Worm (Caenorhabditis elegans) whole organism, early embryonic: ENCODE results near the gene srxa-19.

Source experiments
- B0310.2 ChIP-seq: sonication (generic microtip); optimal IDR thresholded peaks from 2 replicates; lab custom pipeline; 2016; ENCODE audit warnings: mild to moderate bottlenecking, missing genetic modification characterization, missing compliant biosample characterization
- F13C5.2 ChIP-seq: sonication (generic microtip); optimal IDR thresholded peaks from 2 replicates; lab custom pipeline; 2017; ENCODE audit warnings: mild to moderate bottlenecking, missing genetic modification characterization, inconsistent platforms, missing compliant biosample characterization
- aly-1 ChIP-seq: sonication (generic microtip); optimal IDR thresholded peaks from 2 replicates; lab custom pipeline; 2016; ENCODE audit warnings: missing genetic modification characterization, missing compliant biosample characterization
- ama-1 ChIP-seq: fragments of 150-350 bp; optimal IDR thresholded peaks from 2 replicates; lab custom pipeline; 2014
- ceh-36 ChIP-seq: sonication (generic microtip); optimal IDR thresholded peaks from 2 replicates; lab custom pipeline; 2016; ENCODE audit warnings: missing genetic modification characterization, inconsistent platforms, missing compliant biosample characterization
- hnd-1 ChIP-seq: sonication (generic microtip); optimal IDR thresholded peaks from 2 replicates; lab custom pipeline; 2016; ENCODE audit warnings: missing genetic modification characterization, missing compliant biosample characterization
- pes-1 ChIP-seq: fragments of 200-800 bp; sonication (Bioruptor generic); IDR thresholded peaks from 2 replicates; pipeline ENCODE4 v1.3.6; 2022; ENCODE audit warnings: missing genetic modification reagents, missing genetic modification characterization, missing compliant biosample characterization
- sea-1 ChIP-seq: fragments of 200-800 bp; sonication (Bioruptor generic); conservative IDR thresholded peaks from 2 replicates; pipeline ENCODE4 v1.3.6; 2022; ENCODE audit warnings: missing genetic modification characterization, missing compliant biosample characterization

srxa-19 gene

DNA sequence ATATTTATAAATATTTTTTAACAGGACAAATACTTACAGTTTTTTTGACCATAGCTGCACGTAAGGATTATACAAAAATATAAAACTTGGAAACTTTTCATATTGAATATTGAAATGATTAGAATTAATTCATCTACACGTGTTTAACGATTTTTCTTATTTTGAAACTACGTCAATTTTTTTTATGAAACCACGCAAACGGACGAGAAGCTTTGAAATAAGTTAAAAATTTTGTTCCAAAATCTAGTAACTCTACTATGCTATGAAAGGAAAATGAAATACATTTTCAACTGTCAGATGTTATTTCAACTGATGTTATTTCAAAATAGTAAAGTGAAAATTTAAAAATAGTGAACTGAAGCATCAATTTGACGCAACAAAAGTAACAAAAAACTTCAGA is 48.8 kb downstream of the srxa-19 start, which contains the start of gene F57A8.6:
F57A8.6 (minus strand) TSS at position 101 of the 400 bp plus-strand sequence.
- TF ChIP-seq aly-1 (tag; lab: Kevin White, UChicago), result no peak
- TF ChIP-seq F13C5.2 (tag; lab: Kevin White, UChicago), result no peak
- no peak for TF ChIP-seq ceh-36 (tag; lab: Kevin White, UChicago)
- TF ChIP-seq pes-1 (GFP tag; lab: Robert Waterston, UW), result no peak
- TF ChIP-seq B0310.2 (tag; lab: Kevin White, UChicago), result no peak

DNA sequence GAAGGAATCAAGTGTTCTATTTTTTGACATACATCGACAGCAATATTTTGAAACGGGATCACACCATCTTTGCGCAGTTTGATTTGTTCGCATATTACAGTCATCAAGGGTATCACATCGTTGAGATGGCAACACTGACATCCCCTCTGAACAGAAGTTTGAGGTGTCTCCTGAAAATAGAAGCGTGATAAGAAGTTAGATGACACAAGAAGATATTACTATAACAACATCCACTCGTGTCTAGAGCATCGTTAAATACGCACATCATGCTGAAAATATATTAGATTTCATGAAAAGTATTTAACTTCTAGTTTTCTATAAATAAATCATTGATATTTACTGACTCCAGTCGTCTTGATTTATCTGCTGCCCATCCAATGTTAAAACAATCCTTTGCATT is 49.8 kb downstream of the srxa-19 start:
- TF ChIP-seq sea-1 (GFP tag; lab: Robert Waterston, UW) (no peak), hnd-1 (tag; lab: Kevin White, UChicago) (no peak), B0310.2 (tag; lab: Kevin White, UChicago) (no peak), ama-1 (lab: Kevin White, UChicago) (no peak), aly-1 (tag; lab: Kevin White, UChicago) (no peak), pes-1 (GFP tag; lab: Robert Waterston, UW) (no peak)
